Worm (Caenorhabditis elegans) whole organism, young adult: Measurements from ENCODE around the gene gcy-12.

Source experiments
- F57A8.1 ChIP-seq: fragments of 200-800 bp; sonication (Bioruptor generic); optimal IDR thresholded peaks from 2 replicates; lab custom pipeline; 2018; ENCODE audit warnings: mild to moderate bottlenecking, missing genetic modification characterization, moderate library complexity, missing compliant biosample characterization
- ama-1 ChIP-seq, 3 experiments: fragments of 150-350 bp in 1 of 3; sonication (generic microtip) in 2 of 3; optimal IDR thresholded peaks; 2 replicates each; lab custom pipeline; 2014 to 2018; ENCODE audit warnings: missing biosample characterization in 2 of 3, missing genetic modification characterization in 2 of 3, missing genetic modification reagents in 2 of 3
- aptf-3 ChIP-seq: fragments of 200-800 bp; sonication (Bioruptor generic); IDR thresholded peaks from 2 replicates; pipeline ENCODE4 v1.3.6; 2022; ENCODE audit warnings: missing genetic modification characterization, missing compliant biosample characterization
- atf-7 ChIP-seq: sonication (generic microtip); optimal IDR thresholded peaks from 2 replicates; lab custom pipeline; 2017; ENCODE audit warnings: mild to moderate bottlenecking, missing genetic modification characterization, missing compliant biosample characterization
- attf-3 ChIP-seq: fragments of 200-800 bp; sonication (Bioruptor generic); conservative IDR thresholded peaks from 2 replicates; pipeline ENCODE4 v1.3.6; 2022; ENCODE audit warnings: missing genetic modification reagents, missing genetic modification characterization, missing compliant biosample characterization
- bed-1 ChIP-seq: fragments of 200-800 bp; sonication (Bioruptor generic); IDR thresholded peaks from 2 replicates; pipeline ENCODE4 v1.3.6; 2022; ENCODE audit warnings: missing genetic modification reagents, missing genetic modification characterization, missing compliant biosample characterization
- cebp-1 ChIP-seq, 2 experiments: fragments of 200-800 bp in 1 of 2; sonication (Bioruptor generic) in 1 of 2; sonication (generic microtip) in 1 of 2; IDR thresholded peaks in 1 of 2; optimal IDR thresholded peaks in 1 of 2; 2 replicates each; pipeline versions ENCODE4 v1.3.6 to Lab custom; 2017 to 2022; ENCODE audit warnings: missing compliant biosample characterization in 2 of 2, missing genetic modification characterization in 2 of 2, mild to moderate bottlenecking in 1 of 2, missing genetic modification reagents in 1 of 2, moderate library complexity in 1 of 2
- hlh-12 ChIP-seq: sonication (generic microtip); optimal IDR thresholded peaks from 2 replicates; lab custom pipeline; 2016; ENCODE audit warnings: missing genetic modification characterization, missing compliant biosample characterization
- let-607 ChIP-seq, 2 experiments: fragments of 200-800 bp in 1 of 2; sonication (Bioruptor generic) in 1 of 2; sonication (generic microtip) in 1 of 2; optimal IDR thresholded peaks; 2 replicates each; lab custom pipeline; 2016 to 2018; ENCODE audit warnings: mild to moderate bottlenecking in 2 of 2, missing compliant biosample characterization in 2 of 2, missing genetic modification characterization in 2 of 2, moderate library complexity in 2 of 2, missing genotype in 1 of 2
- mxl-1 ChIP-seq: sonication (generic microtip); optimal IDR thresholded peaks from 2 replicates; lab custom pipeline; 2016; ENCODE audit warnings: missing genetic modification characterization, missing compliant biosample characterization
- sdz-38 ChIP-seq: sonication (generic microtip); optimal IDR thresholded peaks from 2 replicates; lab custom pipeline; 2016; ENCODE audit warnings: missing genotype, missing genetic modification characterization, missing compliant biosample characterization
- ztf-28 ChIP-seq: fragments of 200-800 bp; sonication (Bioruptor generic); IDR thresholded peaks from 2 replicates; pipeline ENCODE4 v1.3.6; 2022; ENCODE audit warnings: missing genetic modification reagents, missing genetic modification characterization, missing compliant biosample characterization

ce11 chrII:5359252-5359651 is 47.4 kb downstream of the gcy-12 start, which contains the start of gene sec-6:
- no peak for TF ChIP-seq F57A8.1
- TF ChIP-seq sdz-38 (tag; lab: Kevin White, UChicago): no peak
- no peak for TF ChIP-seq hlh-12 (tag; lab: Kevin White, UChicago)
- no peak for TF ChIP-seq let-607 (tag; optimal IDR thresholded peaks at IDR 0.05; lab: Kevin White, UChicago)
- no peak for TF ChIP-seq aptf-3 (GFP tag; lab: Robert Waterston, UW)
- no peak for TF ChIP-seq attf-3
- no peak for TF ChIP-seq atf-7
- no peak for TF ChIP-seq mxl-1 (tag; lab: Kevin White, UChicago)
- no peak for TF ChIP-seq ztf-28
- TF ChIP-seq bed-1: no peak
- no peak for TF ChIP-seq cebp-1 (GFP tag; IDR thresholded peaks at IDR 0.05; lab: Robert Waterston, UW)
- no peak for TF ChIP-seq cebp-1 (tag; optimal IDR thresholded peaks at IDR 0.05; lab: Kevin White, UChicago)
- TF ChIP-seq ama-1 (optimal IDR thresholded peaks at IDR 0.05; lab: Kevin White, UChicago): no peak
- no peak for TF ChIP-seq ama-1 (GFP tag; optimal IDR thresholded peaks at IDR 0.05; lab: Kevin White, UChicago)
